Fruit fly (Drosophila melanogaster) S2 (cell line): ENCODE measurements around the gene Crtc.

Experiments used
- CG8478 ChIP-seq: fragments of >200 bp; optimal IDR thresholded peaks from 2 replicates; lab custom pipeline; 2018
- CTCF ChIP-seq, 2 experiments: fragments of >200 bp; optimal IDR thresholded peaks; 2 replicates each; lab custom pipeline; 2018

DNA sequence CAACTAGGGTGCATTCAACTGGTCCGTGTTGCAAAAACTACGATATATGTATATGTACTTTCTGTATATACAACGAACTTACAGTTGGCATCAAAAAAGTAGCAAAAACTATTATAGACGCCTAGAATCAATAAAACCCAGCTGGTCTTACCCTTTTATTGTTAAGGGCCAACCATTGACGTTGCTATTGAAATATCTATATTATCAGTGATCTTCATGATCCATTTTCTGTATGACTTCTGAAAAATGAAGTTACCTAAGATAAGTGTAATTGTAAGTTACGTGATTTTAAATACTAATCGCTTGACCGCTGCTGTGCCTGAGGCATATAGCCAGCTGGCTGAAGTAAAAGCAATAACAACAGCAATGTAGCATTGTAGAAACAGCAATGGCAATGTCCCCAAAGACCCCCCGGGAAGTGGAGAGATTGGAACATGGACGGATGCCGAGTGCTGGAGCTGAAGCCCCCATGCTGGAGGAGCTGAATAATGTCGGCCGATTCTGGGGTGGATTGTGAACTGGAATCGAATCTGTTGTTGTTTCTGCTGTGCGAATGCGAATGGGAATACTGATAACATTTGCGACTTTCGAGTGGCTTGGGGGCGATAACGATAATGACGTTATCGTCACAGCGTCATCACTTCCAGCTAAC lies 11.2 kb downstream of the Crtc start:
- TF ChIP-seq CG8478 (no peak), CTCF (optimal IDR thresholded peaks at IDR 0.05; lab: Kevin White, UChicago) (no peak)
